Fruit fly (Drosophila melanogaster) whole organism, embryonic: ENCODE data around the gene CG14079.
A peak's percentile ranks its signal among the peaks of the same experiment; 100 is the strongest.

Experiments
- Ada2b ChIP-seq: fragments of 200-800 bp; sonication (Bioruptor generic); IDR thresholded peaks from 2 replicates; pipeline ENCODE4 v1.3.6; 2022; ENCODE audit warnings: missing biosample characterization, missing genetic modification characterization
- B-H2 ChIP-seq: fragments of 200-800 bp; sonication (Bioruptor generic); optimal IDR thresholded peaks from 2 replicates; lab custom pipeline; 2018; ENCODE audit warnings: missing biosample characterization, mild to moderate bottlenecking, missing genetic modification characterization
- Bgb ChIP-seq: fragments of 200-800 bp; sonication (Bioruptor generic); IDR thresholded peaks from 2 replicates; pipeline ENCODE4 v1.3.6; 2022; ENCODE audit warnings: missing biosample characterization, missing genetic modification characterization; ENCODE audit not compliant: partially characterized antibody
- CG10147 ChIP-seq: fragments of 200-800 bp; sonication (Bioruptor generic); optimal IDR thresholded peaks from 2 replicates; lab custom pipeline; 2019; ENCODE audit warnings: missing biosample characterization, mild to moderate bottlenecking, missing genetic modification characterization, moderate library complexity
- CG12659 ChIP-seq: fragments of 200-800 bp; sonication (Bioruptor generic); optimal IDR thresholded peaks from 3 replicates; lab custom pipeline; 2017; ENCODE audit warnings: mild to moderate bottlenecking, missing biosample characterization, missing genetic modification reagents, missing genetic modification characterization
- CG13123 ChIP-seq: fragments of 200-800 bp; sonication (Bioruptor generic); optimal IDR thresholded peaks from 2 replicates; lab custom pipeline; 2016; ENCODE audit warnings: missing biosample characterization, missing genetic modification characterization
- CG14710 ChIP-seq: fragments of 200-800 bp; sonication (Bioruptor generic); optimal IDR thresholded peaks from 3 replicates; lab custom pipeline; 2019; ENCODE audit warnings: missing biosample characterization, mild to moderate bottlenecking, missing genetic modification characterization, moderate library complexity
- CG1603 ChIP-seq: fragments of 200-800 bp; sonication (Bioruptor generic); optimal IDR thresholded peaks from 2 replicates; lab custom pipeline; 2019; ENCODE audit warnings: missing biosample characterization, mild to moderate bottlenecking, missing genetic modification characterization, moderate library complexity
- CG16815 ChIP-seq: fragments of 200-800 bp; sonication (Bioruptor generic); optimal IDR thresholded peaks from 3 replicates; lab custom pipeline; 2017; ENCODE audit warnings: missing biosample characterization, mild to moderate bottlenecking, missing genetic modification characterization
- CG18619 ChIP-seq: fragments of 200-800 bp; sonication (Bioruptor generic); optimal IDR thresholded peaks from 3 replicates; lab custom pipeline; 2017; ENCODE audit warnings: missing biosample characterization, mild to moderate bottlenecking, missing genetic modification characterization
- CG2120 ChIP-seq: fragments of 200-800 bp; sonication (Bioruptor generic); optimal IDR thresholded peaks from 3 replicates; lab custom pipeline; 2016; ENCODE audit warnings: missing biosample characterization, missing genetic modification characterization
- CG33557 ChIP-seq: fragments of 200-800 bp; sonication (Bioruptor generic); optimal IDR thresholded peaks from 2 replicates; lab custom pipeline; 2019; ENCODE audit warnings: missing biosample characterization, mild to moderate bottlenecking, missing genetic modification characterization, moderate library complexity
- CG3995 ChIP-seq: fragments of 200-800 bp; sonication (Bioruptor generic); optimal IDR thresholded peaks from 3 replicates; lab custom pipeline; 2016; ENCODE audit warnings: missing biosample characterization, missing genetic modification characterization
- CG4404 ChIP-seq: fragments of 200-800 bp; sonication (Bioruptor generic); IDR thresholded peaks from 2 replicates; pipeline ENCODE4 v1.3.6; 2022; ENCODE audit warnings: missing biosample characterization, missing genetic modification characterization
- CG4730 ChIP-seq: fragments of 200-800 bp; sonication (Bioruptor generic); IDR thresholded peaks from 2 replicates; pipeline ENCODE4 v1.3.6; 2022; ENCODE audit warnings: missing biosample characterization, missing genetic modification characterization
- CG6654 ChIP-seq: fragments of 200-800 bp; sonication (Bioruptor generic); optimal IDR thresholded peaks from 2 replicates; lab custom pipeline; 2017; ENCODE audit warnings: missing biosample characterization, mild to moderate bottlenecking, missing genetic modification characterization
- CG8924 ChIP-seq: fragments of 200-800 bp; optimal IDR thresholded peaks from 3 replicates; lab custom pipeline; 2019; ENCODE audit warnings: missing biosample characterization, mild to moderate bottlenecking, missing genetic modification characterization, moderate library complexity
- CG9609 ChIP-seq: fragments of 200-800 bp; sonication (Bioruptor generic); optimal IDR thresholded peaks from 3 replicates; lab custom pipeline; 2016; ENCODE audit warnings: missing biosample characterization, missing genetic modification characterization
- CG9876 ChIP-seq: fragments of 200-800 bp; sonication (Bioruptor generic); optimal IDR thresholded peaks from 2 replicates; lab custom pipeline; 2016; ENCODE audit warnings: missing biosample characterization, missing genetic modification characterization
- Camta ChIP-seq: fragments of 200-800 bp; sonication (Bioruptor generic); optimal IDR thresholded peaks from 2 replicates; lab custom pipeline; 2016; ENCODE audit warnings: missing biosample characterization, missing genetic modification characterization
- CkIIα-i1 ChIP-seq: fragments of 200-800 bp; sonication (Bioruptor generic); IDR thresholded peaks from 2 replicates; pipeline ENCODE4 v1.3.6; 2022; ENCODE audit warnings: missing biosample characterization, missing genetic modification characterization
- GATAe ChIP-seq: fragments of 200-800 bp; sonication (Bioruptor generic); conservative IDR thresholded peaks from 2 replicates; pipeline ENCODE4 v1.3.6; 2022; ENCODE audit warnings: missing biosample characterization, missing genetic modification characterization
- Gsc ChIP-seq: fragments of 200-800 bp; sonication (Bioruptor generic); IDR thresholded peaks from 2 replicates; pipeline ENCODE4 v1.3.6; 2022; ENCODE audit warnings: missing biosample characterization, missing genetic modification characterization
- H2.0 ChIP-seq: fragments of 200-800 bp; sonication (Bioruptor generic); IDR thresholded peaks from 2 replicates; pipeline ENCODE4 v1.3.6; 2022; ENCODE audit warnings: missing biosample characterization, missing genetic modification characterization
- Hr51 ChIP-seq, 2 experiments: fragments of 200-800 bp; sonication (Bioruptor generic); optimal IDR thresholded peaks; 2 replicates in 1 of 2; 3 replicates in 1 of 2; lab custom pipeline; 2016 to 2018; ENCODE audit warnings: missing biosample characterization in 2 of 2, missing genetic modification characterization in 2 of 2, mild to moderate bottlenecking in 1 of 2, moderate library complexity in 1 of 2
- Neu2 ChIP-seq: fragments of 200-800 bp; sonication (Bioruptor generic); optimal IDR thresholded peaks from 3 replicates; lab custom pipeline; 2016; ENCODE audit warnings: missing biosample characterization, missing genetic modification characterization, borderline replicate concordance
- Nf-YC ChIP-seq: fragments of 200-800 bp; optimal IDR thresholded peaks from 3 replicates; lab custom pipeline; 2019; ENCODE audit warnings: missing biosample characterization, mild to moderate bottlenecking, missing genetic modification characterization, moderate library complexity
- Oli ChIP-seq: fragments of 200-800 bp; sonication (Bioruptor generic); optimal IDR thresholded peaks from 2 replicates; lab custom pipeline; 2018; ENCODE audit warnings: missing biosample characterization, mild to moderate bottlenecking, missing genetic modification characterization, moderate library complexity
- Pdp1 ChIP-seq, 2 experiments: fragments of 200-800 bp; sonication (Bioruptor generic); optimal IDR thresholded peaks; 3 replicates each; lab custom pipeline; 2016; ENCODE audit warnings: missing biosample characterization in 2 of 2, missing genetic modification characterization in 2 of 2, mild to moderate bottlenecking in 1 of 2, moderate library complexity in 1 of 2
- TFAM ChIP-seq: fragments of 200-800 bp; sonication (Bioruptor generic); optimal IDR thresholded peaks from 2 replicates; lab custom pipeline; 2017; ENCODE audit warnings: missing biosample characterization, missing genetic modification characterization, inconsistent platforms
- Xrp1 ChIP-seq: fragments of 200-800 bp; sonication (Bioruptor generic); IDR thresholded peaks from 2 replicates; pipeline ENCODE4 v1.3.6; 2022; ENCODE audit warnings: missing biosample characterization, missing genetic modification characterization
- ash1 ChIP-seq: fragments of 200-800 bp; sonication (Bioruptor generic); optimal IDR thresholded peaks from 2 replicates; lab custom pipeline; 2018; ENCODE audit warnings: missing biosample characterization, mild to moderate bottlenecking, missing genetic modification characterization
- br ChIP-seq: fragments of >200 bp; optimal IDR thresholded peaks from 2 replicates; lab custom pipeline; 2017
- chm ChIP-seq: fragments of 200-800 bp; sonication (Bioruptor generic); IDR thresholded peaks from 2 replicates; pipeline ENCODE4 v1.3.6; 2022; ENCODE audit warnings: missing biosample characterization, missing genetic modification characterization
- crc ChIP-seq: fragments of 200-800 bp; sonication (Bioruptor generic); optimal IDR thresholded peaks from 2 replicates; lab custom pipeline; 2016; ENCODE audit warnings: missing biosample characterization, missing genetic modification characterization
- danr ChIP-seq: fragments of 200-800 bp; sonication (Bioruptor generic); IDR thresholded peaks from 2 replicates; pipeline ENCODE4 v1.3.6; 2022; ENCODE audit warnings: missing biosample characterization, missing genetic modification characterization
- ftz-f1 ChIP-seq: fragments of 200-800 bp; sonication (Bioruptor generic); optimal IDR thresholded peaks from 2 replicates; lab custom pipeline; 2016; ENCODE audit warnings: missing biosample characterization, missing genetic modification characterization
- gce ChIP-seq: fragments of 200-800 bp; sonication (Bioruptor generic); IDR thresholded peaks from 3 replicates; pipeline ENCODE4 v1.3.6; 2022; ENCODE audit warnings: missing biosample characterization, missing genetic modification characterization
- gfzf ChIP-seq: fragments of 200-800 bp; sonication (Bioruptor generic); optimal IDR thresholded peaks from 2 replicates; lab custom pipeline; 2016; ENCODE audit warnings: missing biosample characterization, mild to moderate bottlenecking, missing genetic modification characterization, moderate library complexity
- h ChIP-seq: fragments of >200 bp; optimal IDR thresholded peaks from 2 replicates; lab custom pipeline; 2017
- hbn ChIP-seq: fragments of 200-800 bp; sonication (Bioruptor generic); IDR thresholded peaks from 2 replicates; pipeline ENCODE4 v1.3.6; 2022; ENCODE audit warnings: missing biosample characterization, missing genetic modification characterization; ENCODE audit not compliant: partially characterized antibody
- jing ChIP-seq: fragments of 200-800 bp; sonication (Bioruptor generic); optimal IDR thresholded peaks from 2 replicates; lab custom pipeline; 2018; ENCODE audit warnings: missing biosample characterization, mild to moderate bottlenecking, missing genetic modification characterization
- nom ChIP-seq: fragments of 200-800 bp; sonication (Bioruptor generic); optimal IDR thresholded peaks from 2 replicates; lab custom pipeline; 2017; ENCODE audit warnings: missing biosample characterization, missing genetic modification characterization, mild to moderate bottlenecking, moderate library complexity, missing genetic modification reagents
- pfk ChIP-seq: fragments of 200-800 bp; sonication (Bioruptor generic); optimal IDR thresholded peaks from 2 replicates; lab custom pipeline; 2018; ENCODE audit warnings: missing biosample characterization, mild to moderate bottlenecking, missing genetic modification characterization, moderate library complexity
- pzg ChIP-seq: fragments of 200-800 bp; sonication (Bioruptor generic); optimal IDR thresholded peaks from 3 replicates; lab custom pipeline; 2018; ENCODE audit warnings: missing biosample characterization, mild to moderate bottlenecking, missing genetic modification characterization, moderate library complexity
- so ChIP-seq: fragments of 200-800 bp; sonication (Bioruptor generic); IDR thresholded peaks from 3 replicates; pipeline ENCODE4 v1.3.6; 2022; ENCODE audit warnings: missing biosample characterization, missing genetic modification characterization
- sqz ChIP-seq: fragments of 200-800 bp; sonication (Bioruptor generic); optimal IDR thresholded peaks from 3 replicates; lab custom pipeline; 2018; ENCODE audit warnings: missing biosample characterization, mild to moderate bottlenecking, missing genetic modification characterization
- stc ChIP-seq: fragments of 200-800 bp; sonication (Bioruptor generic); IDR thresholded peaks from 2 replicates; pipeline ENCODE4 v1.3.6; 2022; ENCODE audit warnings: missing biosample characterization, missing genetic modification characterization
- stwl ChIP-seq: fragments of 200-800 bp; sonication (Bioruptor generic); optimal IDR thresholded peaks from 3 replicates; lab custom pipeline; 2018; ENCODE audit warnings: missing biosample characterization, mild to moderate bottlenecking, missing genetic modification characterization, moderate library complexity
- trh ChIP-seq: fragments of 200-800 bp; sonication (Bioruptor generic); optimal IDR thresholded peaks from 2 replicates; lab custom pipeline; 2016; ENCODE audit warnings: missing biosample characterization, missing genetic modification characterization
- unc-4 ChIP-seq: fragments of 200-800 bp; sonication (Bioruptor generic); IDR thresholded peaks from 2 replicates; pipeline ENCODE4 v1.3.6; 2022; ENCODE audit warnings: missing biosample characterization, missing genetic modification characterization; ENCODE audit not compliant: partially characterized antibody
- zf30C ChIP-seq: fragments of 200-800 bp; sonication (Bioruptor generic); optimal IDR thresholded peaks from 3 replicates; lab custom pipeline; 2018; ENCODE audit warnings: missing biosample characterization, mild to moderate bottlenecking, missing genetic modification characterization

CG14079 gene

dm6 chr3L:19056857-19057324 lies 40.9 kb upstream of the CG14079 start (continued):
- TF ChIP-seq Neu2 (no peak), CG9876 (no peak), CG9609 (no peak), GATAe (no peak), h (lab: Kevin White, UChicago) (no peak), zf30C (GFP tag; lab: Kevin White, UChicago) (peak; percentile 38), so (GFP tag; lab: Robert Waterston, UW) (no peak), ash1 (GFP tag; lab: Kevin White, UChicago) (no peak), Ada2b (GFP tag; lab: Robert Waterston, UW) (no peak), Pdp1 (GFP tag; optimal IDR thresholded peaks at IDR 0.05; lab: Kevin White, UChicago) (no peak), CG3995 (GFP tag; lab: Kevin White, UChicago) (no peak), TFAM (no peak), ftz-f1 (GFP tag; lab: Kevin White, UChicago) (no peak), H2.0 (GFP tag; lab: Robert Waterston, UW) (no peak), unc-4 (GFP tag; lab: Robert Waterston, UW) (no peak), Hr51 (GFP tag; optimal IDR thresholded peaks at IDR 0.05; lab: Kevin White, UChicago) (peak in 1 of 2 experiments; percentile 45), CG4404 (GFP tag; lab: Robert Waterston, UW) (no peak), nom (GFP tag; lab: Kevin White, UChicago) (no peak), Camta (GFP tag; lab: Kevin White, UChicago) (no peak), CG6654 (GFP tag; lab: Kevin White, UChicago) (no peak), gfzf (GFP tag; lab: Kevin White, UChicago) (no peak), stc (no peak), Gsc (GFP tag; lab: Robert Waterston, UW) (no peak), Nf-YC (tag; lab: Kevin White, UChicago) (no peak), Bgb (GFP tag; lab: Robert Waterston, UW) (no peak), pzg (GFP tag; lab: Kevin White, UChicago) (no peak), trh (GFP tag; lab: Kevin White, UChicago) (no peak), CG10147 (GFP tag; lab: Kevin White, UChicago) (no peak), br (no peak), gce (GFP tag; lab: Robert Waterston, UW) (no peak), CG12659 (peak; percentile 10), CG1603 (no peak), CG14710 (peak; percentile 17), chm (no peak), CG18619 (GFP tag; lab: Kevin White, UChicago) (no peak), CG16815 (GFP tag; lab: Kevin White, UChicago) (no peak), CG2120 (GFP tag; lab: Kevin White, UChicago) (no peak), CG33557 (GFP tag; lab: Kevin White, UChicago) (peak; percentile 22), stwl (tag; lab: Kevin White, UChicago) (no peak), Oli (tag; lab: Kevin White, UChicago) (peak; percentile 32), B-H2 (GFP tag; lab: Kevin White, UChicago) (no peak), crc (no peak), Xrp1 (GFP tag; lab: Robert Waterston, UW) (peak; percentile 70), pfk (GFP tag; lab: Kevin White, UChicago) (no peak), CG8924 (tag; lab: Kevin White, UChicago) (peak; percentile 32), sqz (GFP tag; lab: Kevin White, UChicago) (no peak), CkIIα-i1 (GFP tag; lab: Robert Waterston, UW) (no peak), hbn (GFP tag; lab: Robert Waterston, UW) (no peak), jing (GFP tag; lab: Kevin White, UChicago) (no peak), CG4730 (no peak), danr (GFP tag; lab: Robert Waterston, UW) (no peak), CG13123 (GFP tag; lab: Kevin White, UChicago) (no peak)
